Worm (Caenorhabditis elegans) whole organism, mixed stage, embryonic: ENCODE measurements around the gene R13H4.7.

Experiments
- M03D4.4 ChIP-seq: sonication (generic microtip); optimal IDR thresholded peaks from 2 replicates; lab custom pipeline; 2017; ENCODE audit warnings: mild to moderate bottlenecking, missing genetic modification characterization, missing compliant biosample characterization
- bed-3 ChIP-seq: fragments of 200-800 bp; sonication (Bioruptor generic); optimal IDR thresholded peaks from 3 replicates; lab custom pipeline; 2018; ENCODE audit warnings: mild to moderate bottlenecking, missing genetic modification characterization, moderate library complexity, missing compliant biosample characterization
- blmp-1 ChIP-seq: fragments of 150-350 bp; optimal IDR thresholded peaks from 2 replicates; lab custom pipeline; 2014; ENCODE audit warnings: missing biosample characterization, missing genetic modification characterization
- ceh-39 ChIP-seq: fragments of 150-350 bp; optimal IDR thresholded peaks from 2 replicates; lab custom pipeline; 2014; ENCODE audit warnings: missing biosample characterization, missing genetic modification characterization
- ceh-43 ChIP-seq: fragments of 200-800 bp; sonication (Bioruptor generic); optimal IDR thresholded peaks from 2 replicates; lab custom pipeline; 2018; ENCODE audit warnings: mild to moderate bottlenecking, missing genetic modification characterization, moderate library complexity, missing compliant biosample characterization
- ceh-83 ChIP-seq: fragments of 200-800 bp; sonication (Bioruptor generic); optimal IDR thresholded peaks from 2 replicates; lab custom pipeline; 2018; ENCODE audit warnings: mild to moderate bottlenecking, missing genetic modification characterization, missing compliant biosample characterization
- ces-1 ChIP-seq: fragments of 150-350 bp; optimal IDR thresholded peaks from 2 replicates; lab custom pipeline; 2014; ENCODE audit warnings: missing biosample characterization, missing genetic modification reagents, missing genetic modification characterization
- cnd-1 ChIP-seq: fragments of 200-800 bp; sonication (Bioruptor generic); optimal IDR thresholded peaks from 2 replicates; lab custom pipeline; 2018; ENCODE audit warnings: mild to moderate bottlenecking, missing genetic modification characterization, missing compliant biosample characterization
- drap-1 ChIP-seq: fragments of 200-800 bp; sonication (Bioruptor generic); optimal IDR thresholded peaks from 3 replicates; lab custom pipeline; 2018; ENCODE audit warnings: mild to moderate bottlenecking, missing genetic modification characterization, missing compliant biosample characterization
- elt-1 ChIP-seq: sonication (generic microtip); optimal IDR thresholded peaks from 2 replicates; lab custom pipeline; 2017; ENCODE audit warnings: missing genetic modification characterization, mild to moderate bottlenecking, missing compliant biosample characterization, antibody characterized with exemption, moderate library complexity, borderline replicate concordance; ENCODE audit not compliant: insufficient read depth
- elt-3 ChIP-seq: fragments of 150-350 bp; optimal IDR thresholded peaks from 2 replicates; lab custom pipeline; 2014; ENCODE audit warnings: missing biosample characterization, missing genetic modification characterization
- ham-2 ChIP-seq: fragments of 200-800 bp; sonication (Bioruptor generic); optimal IDR thresholded peaks from 2 replicates; lab custom pipeline; 2018; ENCODE audit warnings: mild to moderate bottlenecking, missing genetic modification characterization, missing compliant biosample characterization
- hlh-1 ChIP-seq: fragments of 150-350 bp; optimal IDR thresholded peaks from 2 replicates; lab custom pipeline; 2014; ENCODE audit warnings: missing biosample characterization, missing genetic modification reagents, missing genetic modification characterization
- lin-13 ChIP-seq: fragments of 150-350 bp; optimal IDR thresholded peaks from 2 replicates; lab custom pipeline; 2014; ENCODE audit warnings: missing biosample characterization, missing genetic modification characterization
- lin-32 ChIP-seq: fragments of 200-800 bp; sonication (Bioruptor generic); optimal IDR thresholded peaks from 2 replicates; lab custom pipeline; 2018; ENCODE audit warnings: mild to moderate bottlenecking, missing genetic modification characterization, missing compliant biosample characterization
- lsy-2 ChIP-seq: fragments of 150-350 bp; optimal IDR thresholded peaks from 2 replicates; lab custom pipeline; 2014; ENCODE audit warnings: missing biosample characterization, missing genetic modification characterization
- mab-5 ChIP-seq: fragments of 150-350 bp; optimal IDR thresholded peaks from 2 replicates; lab custom pipeline; 2014; ENCODE audit warnings: missing biosample characterization, missing genetic modification characterization
- mep-1 ChIP-seq: fragments of 150-350 bp; optimal IDR thresholded peaks from 2 replicates; lab custom pipeline; 2017; ENCODE audit warnings: missing biosample characterization, missing genetic modification reagents, missing genetic modification characterization, inconsistent platforms
- mls-2 ChIP-seq: sonication (generic microtip); optimal IDR thresholded peaks from 2 replicates; lab custom pipeline; 2016; ENCODE audit warnings: mild to moderate bottlenecking, missing genetic modification characterization, moderate library complexity, missing compliant biosample characterization
- nhr-12 ChIP-seq: fragments of 150-350 bp; optimal IDR thresholded peaks from 2 replicates; lab custom pipeline; 2014; ENCODE audit warnings: missing biosample characterization, missing genetic modification characterization
- nhr-2 ChIP-seq: fragments of 150-350 bp; optimal IDR thresholded peaks from 2 replicates; lab custom pipeline; 2014; ENCODE audit warnings: missing biosample characterization, missing genetic modification characterization
- nhr-76 ChIP-seq: sonication (generic microtip); optimal IDR thresholded peaks from 2 replicates; lab custom pipeline; 2017; ENCODE audit warnings: missing biosample characterization, missing genetic modification characterization
- pha-4 ChIP-seq: fragments of 150-350 bp; optimal IDR thresholded peaks from 2 replicates; lab custom pipeline; 2018; ENCODE audit warnings: missing biosample characterization, missing genetic modification reagents, missing genetic modification characterization
- snpc-4 ChIP-seq: fragments of 150-350 bp; optimal IDR thresholded peaks from 2 replicates; lab custom pipeline; 2014; ENCODE audit warnings: missing biosample characterization, missing genetic modification characterization
- sptf-1 ChIP-seq: sonication (generic microtip); optimal IDR thresholded peaks from 2 replicates; lab custom pipeline; 2017; ENCODE audit warnings: mild to moderate bottlenecking, missing genetic modification characterization, moderate library complexity, missing compliant biosample characterization
- tbx-8 ChIP-seq: fragments of 200-800 bp; sonication (Bioruptor generic); optimal IDR thresholded peaks from 2 replicates; lab custom pipeline; 2018; ENCODE audit warnings: mild to moderate bottlenecking, missing genetic modification characterization, moderate library complexity, missing compliant biosample characterization
- unc-120 ChIP-seq: sonication (generic microtip); optimal IDR thresholded peaks from 2 replicates; lab custom pipeline; 2017; ENCODE audit warnings: missing genetic modification characterization, missing compliant biosample characterization; ENCODE audit not compliant: poor library complexity, severe bottlenecking
- unc-39 ChIP-seq: fragments of 150-350 bp; optimal IDR thresholded peaks from 2 replicates; lab custom pipeline; 2014; ENCODE audit warnings: missing biosample characterization, missing genetic modification characterization
- unc-62 ChIP-seq: fragments of 150-350 bp; optimal IDR thresholded peaks from 2 replicates; lab custom pipeline; 2014; ENCODE audit warnings: missing biosample characterization, missing genetic modification reagents, missing genetic modification characterization
- zip-8 ChIP-seq: fragments of 150-350 bp; optimal IDR thresholded peaks from 2 replicates; lab custom pipeline; 2014; ENCODE audit warnings: missing biosample characterization, missing genetic modification characterization
- ztf-11 ChIP-seq: fragments of 150-350 bp; optimal IDR thresholded peaks from 2 replicates; lab custom pipeline; 2014; ENCODE audit warnings: missing biosample characterization, missing genetic modification characterization

The R13H4.7 gene

DNA sequence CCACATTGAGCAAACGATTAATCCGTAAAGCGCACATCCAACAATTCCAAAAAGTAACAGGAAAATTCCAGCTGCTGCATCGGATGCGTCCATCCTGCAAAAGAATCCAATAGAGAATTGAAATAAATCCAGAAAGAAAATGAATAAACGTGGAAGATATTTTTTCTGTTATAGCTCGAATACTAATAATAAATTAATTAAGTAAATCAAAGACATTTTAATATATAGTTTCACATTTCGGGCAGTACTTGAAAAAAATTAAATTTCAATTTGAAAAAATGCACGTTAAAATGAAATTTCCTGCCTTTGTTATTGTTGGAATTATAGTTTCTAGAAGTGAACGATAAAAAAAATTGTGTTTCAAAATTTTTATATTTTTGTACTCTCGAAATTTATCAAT is at the start of gene R13H4.7:
Gene R13H4.7, minus strand, starts transcription at position 101 of the 400 bp plus-strand sequence.
- TF ChIP-seq unc-62 (GFP tag; lab: Kevin White, UChicago) (no peak), cnd-1 (tag; lab: Kevin White, UChicago) (no peak), bed-3 (GFP tag; lab: Kevin White, UChicago) (no peak), nhr-76 (tag; lab: Kevin White, UChicago) (no peak), zip-8 (no peak), mep-1 (tag; lab: Kevin White, UChicago) (no peak), nhr-2 (tag; lab: Kevin White, UChicago) (no peak), unc-120 (tag; lab: Kevin White, UChicago) (no peak), nhr-12 (no peak), blmp-1 (tag; lab: Kevin White, UChicago) (no peak), snpc-4 (tag; lab: Kevin White, UChicago) (no peak), elt-3 (tag; lab: Kevin White, UChicago) (no peak), elt-1 (tag; lab: Kevin White, UChicago) (no peak), pha-4 (no peak), lin-32 (GFP tag; lab: Kevin White, UChicago) (no peak), M03D4.4 (tag; lab: Kevin White, UChicago) (no peak), ztf-11 (tag; lab: Kevin White, UChicago) (no peak)

DNA sequence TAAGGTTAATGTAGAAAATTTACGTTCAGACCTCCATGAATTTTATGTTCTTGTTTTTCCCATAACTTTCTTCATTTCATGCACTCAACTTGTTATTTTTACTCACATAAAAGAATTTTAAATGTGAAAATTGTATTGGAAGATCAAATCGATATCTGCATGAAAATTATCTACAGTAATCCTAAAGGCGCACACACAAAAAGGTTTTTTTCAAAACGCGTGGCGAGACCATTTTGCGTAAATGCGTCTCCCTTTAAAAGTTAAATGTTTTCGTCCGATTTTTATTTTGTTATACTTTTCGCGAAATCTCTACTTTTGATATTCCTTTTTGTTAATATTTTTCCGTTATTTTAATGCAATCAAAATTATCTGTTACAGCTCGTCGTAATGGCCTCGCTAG is 49.1 kb upstream of the R13H4.7 start, which contains the start of gene R31.2:
Gene R31.2, plus strand, starts transcription at position 388 of the 400 bp plus-strand sequence.
- TF ChIP-seq mls-2 (tag; lab: Kevin White, UChicago): no peak

DNA sequence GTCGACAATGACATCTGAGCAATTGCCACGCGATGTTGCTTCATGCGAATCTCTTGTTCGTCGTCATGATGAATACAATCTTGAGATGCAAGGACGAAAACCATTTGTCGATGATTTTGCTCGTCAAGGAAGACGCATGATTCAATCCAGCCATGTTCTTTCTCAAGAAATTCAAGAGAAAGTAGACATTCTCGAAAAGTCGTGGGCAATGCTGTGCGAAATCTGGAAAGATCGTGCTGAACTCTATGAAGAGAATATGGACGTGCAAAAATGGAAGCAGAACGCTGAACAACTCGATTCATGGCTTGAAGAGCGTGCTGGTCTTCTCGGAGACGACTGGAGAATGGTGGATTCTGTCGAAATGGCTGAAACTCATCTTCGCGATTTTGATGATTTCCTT is 45.2 kb upstream of the R13H4.7 start:
- no peak for TF ChIP-seq drap-1
- no peak for TF ChIP-seq ceh-39 (tag; lab: Kevin White, UChicago)
- no peak for TF ChIP-seq elt-1 (tag; lab: Kevin White, UChicago)
- TF ChIP-seq pha-4: no peak
- no peak for TF ChIP-seq ceh-43 (GFP tag; lab: Kevin White, UChicago)
- TF ChIP-seq snpc-4 (tag; lab: Kevin White, UChicago): no peak
- no peak for TF ChIP-seq lsy-2
- no peak for TF ChIP-seq sptf-1 (tag; lab: Kevin White, UChicago)
- TF ChIP-seq lin-13 (tag; lab: Kevin White, UChicago): no peak
- TF ChIP-seq tbx-8: no peak
- no peak for TF ChIP-seq unc-120 (tag; lab: Kevin White, UChicago)
- TF ChIP-seq zip-8: no peak
- TF ChIP-seq mab-5 (tag; lab: Kevin White, UChicago): no peak
- TF ChIP-seq ham-2 (GFP tag; lab: Kevin White, UChicago): no peak
- no peak for TF ChIP-seq ceh-83 (GFP tag; lab: Kevin White, UChicago)
- TF ChIP-seq unc-39: no peak
- TF ChIP-seq nhr-2 (tag; lab: Kevin White, UChicago): no peak
- no peak for TF ChIP-seq mep-1 (tag; lab: Kevin White, UChicago)
- no peak for TF ChIP-seq M03D4.4 (tag; lab: Kevin White, UChicago)

DNA sequence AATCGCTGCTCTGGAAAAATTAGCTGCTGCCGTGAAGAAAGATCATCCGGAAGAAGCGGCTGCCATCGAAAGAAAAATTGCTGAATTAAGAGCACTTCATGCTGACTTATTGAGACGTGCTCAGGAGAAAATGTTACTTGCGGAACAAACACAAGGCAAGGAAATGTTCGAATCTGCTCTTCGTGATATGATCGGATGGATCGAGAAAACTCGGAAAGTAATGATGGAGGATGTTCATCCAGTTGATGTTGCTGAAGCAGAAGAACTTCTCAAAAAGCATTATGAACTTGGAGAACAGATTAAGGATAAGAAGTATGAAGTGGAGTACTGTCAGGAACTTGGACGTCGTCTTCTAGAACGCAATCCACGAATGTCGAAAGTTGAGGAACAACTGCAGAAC is 37.9 kb upstream of the R13H4.7 start:
- TF ChIP-seq tbx-8: no peak
- TF ChIP-seq M03D4.4 (tag; lab: Kevin White, UChicago): no peak
- no peak for TF ChIP-seq unc-62 (GFP tag; lab: Kevin White, UChicago)
- no peak for TF ChIP-seq pha-4
- no peak for TF ChIP-seq hlh-1
- TF ChIP-seq ham-2 (GFP tag; lab: Kevin White, UChicago): no peak
- TF ChIP-seq ces-1: no peak
- no peak for TF ChIP-seq elt-1 (tag; lab: Kevin White, UChicago)
- no peak for TF ChIP-seq nhr-76 (tag; lab: Kevin White, UChicago)
- no peak for TF ChIP-seq sptf-1 (tag; lab: Kevin White, UChicago)
- no peak for TF ChIP-seq snpc-4 (tag; lab: Kevin White, UChicago)
- no peak for TF ChIP-seq mab-5 (tag; lab: Kevin White, UChicago)
- TF ChIP-seq nhr-12: no peak
- no peak for TF ChIP-seq lin-32 (GFP tag; lab: Kevin White, UChicago)
- no peak for TF ChIP-seq ceh-83 (GFP tag; lab: Kevin White, UChicago)
- no peak for TF ChIP-seq nhr-2 (tag; lab: Kevin White, UChicago)
- TF ChIP-seq ztf-11 (tag; lab: Kevin White, UChicago): no peak
- no peak for TF ChIP-seq unc-120 (tag; lab: Kevin White, UChicago)
- no peak for TF ChIP-seq blmp-1 (tag; lab: Kevin White, UChicago)
